Worm (Caenorhabditis elegans) whole organism, early embryonic: ENCODE results near the gene R13A5.10.

Experiments used
- F13C5.2 ChIP-seq: sonication (generic microtip); optimal IDR thresholded peaks from 2 replicates; lab custom pipeline; 2017; ENCODE audit warnings: mild to moderate bottlenecking, missing genetic modification characterization, inconsistent platforms, missing compliant biosample characterization
- ama-1 ChIP-seq: fragments of 150-350 bp; optimal IDR thresholded peaks from 2 replicates; lab custom pipeline; 2014
- flt-1 ChIP-seq: fragments of 200-800 bp; sonication (Bioruptor generic); IDR thresholded peaks from 2 replicates; pipeline ENCODE4 v1.3.6; 2022; ENCODE audit warnings: missing genetic modification characterization, missing compliant biosample characterization
- sea-1 ChIP-seq: fragments of 200-800 bp; sonication (Bioruptor generic); conservative IDR thresholded peaks from 2 replicates; pipeline ENCODE4 v1.3.6; 2022; ENCODE audit warnings: missing genetic modification characterization, missing compliant biosample characterization

DNA sequence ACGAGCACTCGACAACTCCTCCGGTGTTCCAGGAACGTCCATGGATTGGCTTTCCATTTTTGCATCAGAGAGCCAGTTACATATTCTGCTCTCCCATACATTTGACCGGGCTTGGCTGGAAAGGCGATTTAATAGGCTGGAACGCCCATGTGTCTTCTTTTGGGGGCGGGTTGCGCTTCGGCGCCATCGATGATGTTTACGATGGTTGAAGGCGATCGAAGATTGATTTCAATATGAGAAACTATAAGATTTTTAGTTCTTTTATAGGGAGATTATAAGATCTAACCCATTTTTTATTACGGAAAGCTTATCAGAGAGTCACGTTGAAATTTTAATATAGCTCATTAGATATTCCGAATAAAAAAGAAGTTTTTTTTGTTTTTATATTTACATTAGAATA is 26.4 kb upstream of the R13A5.10 start, which contains the start of gene nsph-4.3:
- TF ChIP-seq F13C5.2 (tag; lab: Kevin White, UChicago) (no peak), ama-1 (lab: Kevin White, UChicago) (no peak), sea-1 (GFP tag; lab: Robert Waterston, UW) (no peak), flt-1 (GFP tag; lab: Robert Waterston, UW) (no peak)
